Worm (Caenorhabditis elegans): Measurements from ENCODE around the gene M60.7.

Gene M60.7

DNA sequence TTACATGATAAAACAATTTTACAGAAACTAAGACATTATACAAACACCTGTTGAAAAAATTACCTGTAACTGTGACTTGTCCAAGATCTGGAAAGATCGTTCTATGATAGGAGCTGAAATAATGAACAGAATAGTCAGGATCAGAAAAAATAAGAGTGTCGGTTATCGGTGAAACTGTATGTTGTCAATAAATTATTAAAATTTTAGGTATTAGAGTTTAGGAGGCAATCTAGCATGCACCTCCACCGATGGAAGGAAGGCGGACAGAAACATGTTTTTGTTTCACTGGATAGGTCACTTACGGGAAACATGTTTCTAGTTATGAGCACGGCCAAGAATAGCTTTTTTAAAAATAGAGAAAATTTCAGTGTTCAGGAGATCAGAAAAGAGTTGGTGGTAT lies 38.6 kb upstream of the M60.7 start, which contains the start of gene ced-13:
Gene ced-13 (minus strand): TSS at position 101 of the 400 bp plus-strand sequence.
- TF ChIP-seq skn-1 (tag; optimal IDR thresholded peaks at IDR 0.05) = no peak
- TF ChIP-seq mxl-2 (GFP tag; conservative IDR thresholded peaks at IDR 0.05) = no peak
- no peak for TF ChIP-seq unc-130 (GFP tag; optimal IDR thresholded peaks at IDR 0.05)

DNA sequence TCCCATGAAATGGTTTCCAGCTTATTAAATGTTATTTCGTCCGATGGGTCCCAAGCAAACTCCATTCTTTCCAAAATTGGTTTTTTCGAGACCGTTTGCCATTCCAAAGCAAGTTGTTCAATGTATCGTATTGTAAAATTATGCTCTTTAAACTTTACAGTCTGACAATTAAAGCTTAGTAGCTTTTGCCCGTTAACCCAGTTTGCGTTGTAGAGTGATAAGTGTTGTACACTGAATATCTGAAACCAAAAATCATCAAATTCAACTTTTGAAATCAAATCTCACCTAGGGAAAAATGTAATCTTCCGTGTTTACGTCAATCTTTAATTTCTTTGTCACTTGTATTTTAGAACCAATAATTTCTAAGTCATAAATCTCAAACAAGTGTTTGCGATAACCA lies 36.4 kb upstream of the M60.7 start:
- TF ChIP-seq unc-62 (GFP tag; optimal IDR thresholded peaks at IDR 0.05 in 1 of 2) (peak in 1 of 2 experiments; percentile 94), unc-62 (tag; optimal IDR thresholded peaks at IDR 0.05) (no peak), jun-1 (tag; optimal IDR thresholded peaks at IDR 0.05) (no peak), aha-1 (tag) (peak; percentile 12), nhr-111 (GFP tag; optimal IDR thresholded peaks at IDR 0.05) (no peak), ama-1 (optimal IDR thresholded peaks at IDR 0.05) (no peak), snpc-1.2 (GFP tag; IDR thresholded peaks at IDR 0.05) (no peak)

DNA sequence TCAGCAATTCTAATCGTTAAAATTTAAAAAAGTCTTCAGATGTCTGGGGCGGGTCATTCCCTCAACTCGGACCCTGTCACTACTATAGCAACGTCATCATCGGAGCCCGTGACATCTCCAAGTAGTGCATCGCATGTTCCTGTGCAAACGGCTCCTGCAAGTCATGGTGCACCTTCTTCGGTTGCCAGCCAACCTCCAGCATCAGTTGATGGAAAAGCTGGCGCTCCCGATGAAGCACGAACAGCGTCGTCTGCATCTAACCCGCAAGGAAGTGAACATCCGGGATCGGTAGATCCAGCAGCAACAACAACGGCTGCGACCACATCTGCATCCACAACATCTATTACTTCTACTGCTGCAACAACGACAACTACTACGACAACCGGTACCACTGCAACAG lies 33.6 kb upstream of the M60.7 start, which contains the start of gene R09F10.3:
Gene R09F10.3 (plus strand): TSS at position 40 of the 400 bp plus-strand sequence.
- TF ChIP-seq T26A8.4 (GFP tag; IDR thresholded peaks at IDR 0.05) (peak; percentile 32; the same call in 1 of the 2 replicates), php-3 (GFP tag; IDR thresholded peaks at IDR 0.05) (0 out of 2 replicates have a peak, but pooled peaks have one; percentile 27), gei-8 (GFP tag; optimal IDR thresholded peaks at IDR 0.05) (no peak), set-16 (GFP tag; IDR thresholded peaks at IDR 0.05) (peak; percentile 46; the same call in 1 of the 2 replicates), nhr-48 (tag; optimal IDR thresholded peaks at IDR 0.05) (no peak), F26F4.8 (GFP tag; conservative IDR thresholded peaks at IDR 0.05) (0 out of 2 replicates have a peak, but pooled peaks have one; percentile 42), unc-62 (GFP tag; optimal IDR thresholded peaks at IDR 0.05 in 1 of 2) (peak in 1 of 2 experiments; percentile 96), unc-62 (tag; optimal IDR thresholded peaks at IDR 0.05) (no peak), F44E2.7 (GFP tag; IDR thresholded peaks at IDR 0.05) (no peak), tra-1 (GFP tag; IDR thresholded peaks at IDR 0.05) (no peak), hmg-1.1 (GFP tag; IDR thresholded peaks at IDR 0.05) (no peak)

DNA sequence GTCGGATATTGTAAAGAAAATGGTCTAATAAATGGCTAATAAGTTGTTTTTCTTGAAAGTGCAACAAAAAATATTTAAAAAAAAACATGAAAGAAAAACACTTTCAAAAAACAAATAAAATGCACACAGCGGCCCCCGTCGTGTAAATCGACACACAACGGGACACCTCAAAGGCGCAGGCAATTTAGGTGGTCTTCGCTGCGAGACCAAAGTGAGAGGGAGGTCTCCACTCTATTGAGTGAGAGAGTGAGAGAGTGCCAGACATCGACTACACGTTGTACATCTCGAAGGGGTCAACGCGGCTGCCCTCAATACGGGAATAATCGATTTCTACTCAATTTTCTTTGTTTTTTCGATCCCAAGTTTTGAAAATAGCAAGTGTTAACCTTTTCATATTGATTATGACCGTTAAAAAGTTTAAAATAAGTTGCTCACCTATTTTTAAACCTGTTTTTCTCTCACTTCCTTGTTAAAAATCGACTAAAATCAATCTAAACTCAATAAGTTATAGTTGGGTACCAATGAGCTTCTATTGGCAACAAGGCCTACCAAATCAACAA lies 25.8 kb upstream of the M60.7 start, which contains the start of gene sec-16A.2:
Gene sec-16A.2 (plus strand): TSS at position 510 of the 560 bp plus-strand sequence.
- TF ChIP-seq mxl-3 (GFP tag; optimal IDR thresholded peaks at IDR 0.05) (peak; percentile 79), F10B5.3 (tag; optimal IDR thresholded peaks at IDR 0.05) (no peak), dmd-9 (GFP tag; IDR thresholded peaks at IDR 0.05) (no peak), mes-2 (tag; optimal IDR thresholded peaks at IDR 0.05; ENCODE audit: poor library complexity, severe bottlenecking) (peak; percentile 75), nhr-42 (GFP tag; IDR thresholded peaks at IDR 0.05) (0 out of 2 replicates have a peak, but pooled peaks have one; percentile 16), nhr-6 (tag; optimal IDR thresholded peaks at IDR 0.05) (peak; percentile 92), ctbp-1 (GFP tag; IDR thresholded peaks at IDR 0.05) (peak; percentile 48; the same call in 1 of the 2 replicates), hmg-1.1 (GFP tag; IDR thresholded peaks at IDR 0.05) (peak; percentile 79), hlh-11 (tag; optimal IDR thresholded peaks at IDR 0.05) (peak; percentile 70), hlh-30 (tag; optimal IDR thresholded peaks at IDR 0.05; ENCODE audit: insufficient read depth) (peak; percentile 58), nhr-25 (tag; optimal IDR thresholded peaks at IDR 0.05; ENCODE audit: borderline replicate concordance, insufficient read depth) (peak; percentile 13), pha-4 (GFP tag; IDR thresholded peaks at IDR 0.05) (no peak), pha-4 (tag; optimal IDR thresholded peaks at IDR 0.05) (peak; percentile 64), nhr-28 (tag; optimal IDR thresholded peaks at IDR 0.05) (peak; percentile 62), nhr-11 (tag; optimal IDR thresholded peaks at IDR 0.05) (peak; percentile 46), fkh-10 (GFP tag; optimal IDR thresholded peaks at IDR 0.05) (peak; percentile 23), mep-1 (tag; optimal IDR thresholded peaks at IDR 0.05) (peak; percentile 85), daf-16 (GFP tag; optimal IDR thresholded peaks at IDR 0.05) (peak in 1 of 2 experiments; percentile 38), daf-16 (tag; optimal IDR thresholded peaks at IDR 0.05) (peak; percentile 33), dve-1 (tag; optimal IDR thresholded peaks at IDR 0.05; ENCODE audit: insufficient read depth) (peak; percentile 62), nhr-77 (tag; optimal IDR thresholded peaks at IDR 0.05) (peak; percentile 67), lsy-2 (tag; optimal IDR thresholded peaks at IDR 0.05) (peak in 1 of 2 experiments; percentile 79), sdz-12 (GFP tag; optimal IDR thresholded peaks at IDR 0.05) (no peak), rbr-2 (tag; optimal IDR thresholded peaks at IDR 0.05) (peak; percentile 61), hif-1 (tag; optimal IDR thresholded peaks at IDR 0.05) (peak in 1 of 2 experiments; percentile 52), mdl-1 (tag; optimal IDR thresholded peaks at IDR 0.05) (peak in 1 of 2 experiments; percentile 59), dmd-6 (GFP tag; IDR thresholded peaks at IDR 0.05) (peak; percentile 55; the same call in 1 of the 2 replicates)
